Worm (Caenorhabditis elegans) whole organism, mixed stage, embryonic: ENCODE measurements around the gene srt-13.

Source experiments
- M03D4.4 ChIP-seq: sonication (generic microtip); optimal IDR thresholded peaks from 2 replicates; lab custom pipeline; 2017; ENCODE audit warnings: mild to moderate bottlenecking, missing genetic modification characterization, missing compliant biosample characterization
- bed-3 ChIP-seq: fragments of 200-800 bp; sonication (Bioruptor generic); optimal IDR thresholded peaks from 3 replicates; lab custom pipeline; 2018; ENCODE audit warnings: mild to moderate bottlenecking, missing genetic modification characterization, moderate library complexity, missing compliant biosample characterization
- blmp-1 ChIP-seq: fragments of 150-350 bp; optimal IDR thresholded peaks from 2 replicates; lab custom pipeline; 2014; ENCODE audit warnings: missing biosample characterization, missing genetic modification characterization
- ceh-39 ChIP-seq: fragments of 150-350 bp; optimal IDR thresholded peaks from 2 replicates; lab custom pipeline; 2014; ENCODE audit warnings: missing biosample characterization, missing genetic modification characterization
- ceh-83 ChIP-seq: fragments of 200-800 bp; sonication (Bioruptor generic); optimal IDR thresholded peaks from 2 replicates; lab custom pipeline; 2018; ENCODE audit warnings: mild to moderate bottlenecking, missing genetic modification characterization, missing compliant biosample characterization
- ces-1 ChIP-seq: fragments of 150-350 bp; optimal IDR thresholded peaks from 2 replicates; lab custom pipeline; 2014; ENCODE audit warnings: missing biosample characterization, missing genetic modification reagents, missing genetic modification characterization
- cnd-1 ChIP-seq: fragments of 200-800 bp; sonication (Bioruptor generic); optimal IDR thresholded peaks from 2 replicates; lab custom pipeline; 2018; ENCODE audit warnings: mild to moderate bottlenecking, missing genetic modification characterization, missing compliant biosample characterization
- drap-1 ChIP-seq: fragments of 200-800 bp; sonication (Bioruptor generic); optimal IDR thresholded peaks from 3 replicates; lab custom pipeline; 2018; ENCODE audit warnings: mild to moderate bottlenecking, missing genetic modification characterization, missing compliant biosample characterization
- elt-1 ChIP-seq: sonication (generic microtip); optimal IDR thresholded peaks from 2 replicates; lab custom pipeline; 2017; ENCODE audit warnings: missing genetic modification characterization, mild to moderate bottlenecking, missing compliant biosample characterization, antibody characterized with exemption, moderate library complexity, borderline replicate concordance; ENCODE audit not compliant: insufficient read depth
- flh-1 ChIP-seq: fragments of 200-800 bp; sonication (Bioruptor generic); optimal IDR thresholded peaks from 2 replicates; lab custom pipeline; 2018; ENCODE audit warnings: mild to moderate bottlenecking, missing genetic modification characterization, moderate library complexity, missing compliant biosample characterization
- ham-2 ChIP-seq: fragments of 200-800 bp; sonication (Bioruptor generic); optimal IDR thresholded peaks from 2 replicates; lab custom pipeline; 2018; ENCODE audit warnings: mild to moderate bottlenecking, missing genetic modification characterization, missing compliant biosample characterization
- hlh-1 ChIP-seq: fragments of 150-350 bp; optimal IDR thresholded peaks from 2 replicates; lab custom pipeline; 2014; ENCODE audit warnings: missing biosample characterization, missing genetic modification reagents, missing genetic modification characterization
- lin-13 ChIP-seq: fragments of 150-350 bp; optimal IDR thresholded peaks from 2 replicates; lab custom pipeline; 2014; ENCODE audit warnings: missing biosample characterization, missing genetic modification characterization
- lin-32 ChIP-seq: fragments of 200-800 bp; sonication (Bioruptor generic); optimal IDR thresholded peaks from 2 replicates; lab custom pipeline; 2018; ENCODE audit warnings: mild to moderate bottlenecking, missing genetic modification characterization, missing compliant biosample characterization
- lsy-2 ChIP-seq: fragments of 150-350 bp; optimal IDR thresholded peaks from 2 replicates; lab custom pipeline; 2014; ENCODE audit warnings: missing biosample characterization, missing genetic modification characterization
- mab-5 ChIP-seq: fragments of 150-350 bp; optimal IDR thresholded peaks from 2 replicates; lab custom pipeline; 2014; ENCODE audit warnings: missing biosample characterization, missing genetic modification characterization
- mep-1 ChIP-seq: fragments of 150-350 bp; optimal IDR thresholded peaks from 2 replicates; lab custom pipeline; 2017; ENCODE audit warnings: missing biosample characterization, missing genetic modification reagents, missing genetic modification characterization, inconsistent platforms
- nhr-12 ChIP-seq: fragments of 150-350 bp; optimal IDR thresholded peaks from 2 replicates; lab custom pipeline; 2014; ENCODE audit warnings: missing biosample characterization, missing genetic modification characterization
- nhr-2 ChIP-seq: fragments of 150-350 bp; optimal IDR thresholded peaks from 2 replicates; lab custom pipeline; 2014; ENCODE audit warnings: missing biosample characterization, missing genetic modification characterization
- nhr-237 ChIP-seq: fragments of 150-350 bp; optimal IDR thresholded peaks from 2 replicates; lab custom pipeline; 2014; ENCODE audit warnings: missing biosample characterization, missing genetic modification characterization
- nhr-28 ChIP-seq: fragments of 150-350 bp; optimal IDR thresholded peaks from 2 replicates; lab custom pipeline; 2014; ENCODE audit warnings: missing biosample characterization, missing genetic modification characterization
- nhr-76 ChIP-seq: sonication (generic microtip); optimal IDR thresholded peaks from 2 replicates; lab custom pipeline; 2017; ENCODE audit warnings: missing biosample characterization, missing genetic modification characterization
- pha-4 ChIP-seq: fragments of 150-350 bp; optimal IDR thresholded peaks from 2 replicates; lab custom pipeline; 2018; ENCODE audit warnings: missing biosample characterization, missing genetic modification reagents, missing genetic modification characterization
- sem-2 ChIP-seq: fragments of 200-800 bp; sonication (Bioruptor generic); optimal IDR thresholded peaks from 2 replicates; lab custom pipeline; 2018; ENCODE audit warnings: mild to moderate bottlenecking, missing genetic modification characterization, missing compliant biosample characterization
- snpc-4 ChIP-seq: fragments of 150-350 bp; optimal IDR thresholded peaks from 2 replicates; lab custom pipeline; 2014; ENCODE audit warnings: missing biosample characterization, missing genetic modification characterization
- sptf-1 ChIP-seq: sonication (generic microtip); optimal IDR thresholded peaks from 2 replicates; lab custom pipeline; 2017; ENCODE audit warnings: mild to moderate bottlenecking, missing genetic modification characterization, moderate library complexity, missing compliant biosample characterization
- tbx-8 ChIP-seq: fragments of 200-800 bp; sonication (Bioruptor generic); optimal IDR thresholded peaks from 2 replicates; lab custom pipeline; 2018; ENCODE audit warnings: mild to moderate bottlenecking, missing genetic modification characterization, moderate library complexity, missing compliant biosample characterization
- unc-120 ChIP-seq: sonication (generic microtip); optimal IDR thresholded peaks from 2 replicates; lab custom pipeline; 2017; ENCODE audit warnings: missing genetic modification characterization, missing compliant biosample characterization; ENCODE audit not compliant: poor library complexity, severe bottlenecking
- unc-62 ChIP-seq: fragments of 150-350 bp; optimal IDR thresholded peaks from 2 replicates; lab custom pipeline; 2014; ENCODE audit warnings: missing biosample characterization, missing genetic modification reagents, missing genetic modification characterization
- zip-8 ChIP-seq: fragments of 150-350 bp; optimal IDR thresholded peaks from 2 replicates; lab custom pipeline; 2014; ENCODE audit warnings: missing biosample characterization, missing genetic modification characterization
- ztf-11 ChIP-seq: fragments of 150-350 bp; optimal IDR thresholded peaks from 2 replicates; lab custom pipeline; 2014; ENCODE audit warnings: missing biosample characterization, missing genetic modification characterization

Gene srt-13

DNA sequence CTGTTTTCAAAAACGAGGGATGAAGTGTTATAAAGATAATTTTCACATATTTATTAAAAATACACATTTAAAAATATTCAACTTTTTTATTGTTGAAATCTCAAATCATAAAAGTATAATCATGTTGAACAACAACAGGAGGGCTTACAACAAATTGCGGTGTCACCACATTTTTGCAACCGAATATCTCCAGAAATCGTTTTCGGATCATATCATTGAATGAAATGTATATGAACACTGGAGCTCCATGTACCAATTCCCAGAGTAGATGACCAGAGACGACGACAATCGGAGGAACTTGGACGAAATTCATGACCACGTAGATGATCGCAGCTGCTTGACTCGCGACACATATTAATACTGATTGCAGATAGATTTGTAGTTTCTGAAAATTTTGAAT, 11.4 kb upstream of the srt-13 start:
- TF ChIP-seq mep-1: no peak
- no peak for TF ChIP-seq lsy-2 (tag; lab: Kevin White, UChicago)

DNA sequence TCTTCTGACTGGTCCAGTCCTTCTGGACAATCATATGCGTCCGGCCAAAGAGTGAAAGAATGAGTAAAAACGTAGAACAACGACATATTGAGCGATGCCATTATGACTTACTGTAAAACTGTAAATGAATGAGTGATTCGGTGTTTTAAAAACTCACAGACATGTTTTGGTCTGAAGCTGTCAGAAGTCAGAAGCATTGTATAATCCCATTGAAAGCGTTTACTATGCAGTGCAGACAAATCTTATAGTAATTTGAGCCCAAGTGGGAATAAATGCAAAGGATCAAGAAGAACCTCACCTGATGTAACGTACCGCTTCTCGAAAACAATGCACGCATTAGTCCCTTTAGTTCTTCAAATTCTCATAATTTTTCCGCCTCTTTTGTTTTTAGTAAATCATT, 10.1 kb upstream of the srt-13 start, which contains the start of gene srt-3:
Gene srt-3 (minus strand): TSS at position 101 of the 400 bp plus-strand sequence.
- TF ChIP-seq flh-1 (no peak), mep-1 (no peak), unc-120 (no peak)

DNA sequence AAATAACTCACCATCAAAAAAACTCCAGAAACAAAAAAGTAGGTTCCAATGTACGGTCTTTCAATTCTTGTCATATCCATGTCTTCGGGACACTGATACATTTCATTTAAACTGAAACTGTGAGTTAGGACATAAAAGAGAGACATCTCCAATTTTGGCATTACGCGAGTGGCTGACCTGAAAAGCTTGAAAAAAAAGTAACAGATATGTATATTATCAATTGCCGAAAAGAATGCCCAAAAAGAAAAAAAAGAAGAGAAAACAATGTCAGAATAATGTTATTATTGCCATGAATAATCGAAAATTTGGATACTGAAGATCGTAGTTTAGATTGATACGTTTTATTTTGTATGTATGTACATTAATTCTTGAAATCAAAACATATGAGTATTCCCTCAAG, 6.5 kb upstream of the srt-13 start, which contains the start of gene srt-14:
Gene srt-14 (minus strand): TSS at position 101 of the 400 bp plus-strand sequence.
- TF ChIP-seq M03D4.4 (tag; lab: Kevin White, UChicago) (no peak), nhr-76 (no peak), tbx-8 (GFP tag; lab: Kevin White, UChicago) (no peak), lin-32 (GFP tag; lab: Kevin White, UChicago) (no peak), drap-1 (no peak), unc-62 (GFP tag; lab: Kevin White, UChicago) (no peak), sptf-1 (tag; lab: Kevin White, UChicago) (no peak)

DNA sequence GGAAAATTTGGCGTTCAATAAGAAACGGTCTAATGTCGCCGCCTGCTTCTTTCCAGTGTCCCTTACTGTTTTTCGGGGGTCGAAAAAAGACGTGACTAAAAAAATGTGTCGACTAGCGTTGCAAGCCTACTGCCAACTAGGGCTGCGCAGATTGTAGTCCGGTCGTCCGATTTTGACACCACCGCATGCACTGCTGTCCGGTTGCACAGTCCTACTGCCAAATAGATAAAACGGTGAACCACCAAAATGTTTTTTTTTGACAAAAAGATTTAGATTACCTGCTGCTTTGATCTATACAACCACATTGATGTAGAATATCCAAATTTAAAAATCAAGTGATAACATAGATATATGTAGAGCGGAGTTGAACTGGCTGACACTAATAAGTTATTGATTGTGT, 1.6 kb downstream of the srt-13 start:
- TF ChIP-seq cnd-1 (no peak), nhr-76 (no peak), blmp-1 (no peak), drap-1 (no peak), nhr-12 (tag; lab: Kevin White, UChicago) (no peak)

DNA sequence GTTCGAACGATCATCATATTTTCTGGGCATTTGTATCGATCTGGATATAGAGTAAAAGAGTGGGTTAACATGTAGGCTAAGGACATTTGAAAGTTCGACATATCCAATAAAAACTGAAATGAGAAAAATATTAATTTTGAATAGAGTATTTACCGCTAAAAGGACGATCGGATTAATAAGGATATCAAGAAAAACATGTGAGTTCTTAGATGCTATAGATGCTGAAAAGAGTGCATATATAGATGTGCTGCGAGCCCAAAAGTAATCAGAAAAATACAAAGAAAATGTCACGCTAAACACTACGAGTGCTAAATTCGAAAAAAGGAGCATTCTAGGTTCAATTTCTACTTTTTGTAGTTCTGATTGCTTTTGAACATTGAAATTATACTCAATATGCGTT, 7.5 kb downstream of the srt-13 start, which contains the start of gene srt-12:
Gene srt-12 (minus strand): TSS at position 101 of the 400 bp plus-strand sequence.
- TF ChIP-seq nhr-28 (tag; lab: Kevin White, UChicago): no peak
- no peak for TF ChIP-seq blmp-1
- TF ChIP-seq ceh-39 (tag; lab: Kevin White, UChicago): no peak
- no peak for TF ChIP-seq elt-1
- TF ChIP-seq pha-4: no peak
- TF ChIP-seq lin-13: no peak
- no peak for TF ChIP-seq unc-120
- TF ChIP-seq nhr-2 (tag; lab: Kevin White, UChicago): no peak
- no peak for TF ChIP-seq unc-62 (GFP tag; lab: Kevin White, UChicago)
- no peak for TF ChIP-seq M03D4.4 (tag; lab: Kevin White, UChicago)
- no peak for TF ChIP-seq ces-1 (GFP tag; lab: Kevin White, UChicago)
- no peak for TF ChIP-seq bed-3 (GFP tag; lab: Kevin White, UChicago)
- TF ChIP-seq nhr-237: no peak
- TF ChIP-seq hlh-1 (tag; lab: Kevin White, UChicago): no peak
- no peak for TF ChIP-seq lin-32 (GFP tag; lab: Kevin White, UChicago)
- no peak for TF ChIP-seq sem-2 (GFP tag; lab: Kevin White, UChicago)
- TF ChIP-seq snpc-4: no peak
- TF ChIP-seq cnd-1: no peak

DNA sequence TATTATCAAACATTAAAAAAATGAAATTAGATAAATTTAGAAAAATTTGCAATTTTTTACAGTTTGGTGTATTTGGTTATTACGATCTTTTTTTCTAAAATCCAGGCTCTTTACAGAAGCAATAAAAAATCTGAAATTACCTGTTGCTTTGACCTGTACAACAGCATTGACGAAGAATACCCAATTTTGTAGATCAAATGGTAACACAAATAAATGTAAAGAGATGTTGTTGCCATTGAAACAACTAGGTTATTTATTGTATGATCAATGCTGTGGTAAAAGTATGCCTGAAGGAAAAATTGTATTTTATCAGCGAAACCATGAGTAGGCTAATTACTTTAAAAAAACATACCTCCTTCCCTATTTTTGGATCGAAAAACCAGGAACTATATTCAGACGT, 8.4 kb downstream of the srt-13 start:
- TF ChIP-seq sptf-1 (tag; lab: Kevin White, UChicago): no peak
- no peak for TF ChIP-seq hlh-1 (tag; lab: Kevin White, UChicago)
- TF ChIP-seq elt-1: no peak
- TF ChIP-seq mab-5: no peak
- no peak for TF ChIP-seq nhr-28 (tag; lab: Kevin White, UChicago)
- TF ChIP-seq ham-2: no peak
- no peak for TF ChIP-seq M03D4.4 (tag; lab: Kevin White, UChicago)
- no peak for TF ChIP-seq nhr-76
- no peak for TF ChIP-seq sem-2 (GFP tag; lab: Kevin White, UChicago)
- TF ChIP-seq ces-1 (GFP tag; lab: Kevin White, UChicago): no peak
- no peak for TF ChIP-seq zip-8 (tag; lab: Kevin White, UChicago)
- TF ChIP-seq ztf-11: no peak
- TF ChIP-seq nhr-237: no peak
- TF ChIP-seq lin-13: no peak
- no peak for TF ChIP-seq ceh-83
